Worm (Caenorhabditis elegans) whole organism, early embryonic: ENCODE results near the gene T23C6.4.

ENCODE experiments used
- B0310.2 ChIP-seq: sonication (generic microtip); optimal IDR thresholded peaks from 2 replicates; lab custom pipeline; 2016; ENCODE audit warnings: mild to moderate bottlenecking, missing genetic modification characterization, missing compliant biosample characterization
- ama-1 ChIP-seq: fragments of 150-350 bp; optimal IDR thresholded peaks from 2 replicates; lab custom pipeline; 2014
- ceh-13 ChIP-seq: fragments of 200-800 bp; sonication (Bioruptor generic); optimal IDR thresholded peaks from 2 replicates; lab custom pipeline; 2018; ENCODE audit warnings: mild to moderate bottlenecking, missing genetic modification characterization, missing compliant biosample characterization
- ceh-36 ChIP-seq: sonication (generic microtip); optimal IDR thresholded peaks from 2 replicates; lab custom pipeline; 2016; ENCODE audit warnings: missing genetic modification characterization, inconsistent platforms, missing compliant biosample characterization
- flt-1 ChIP-seq: fragments of 200-800 bp; sonication (Bioruptor generic); IDR thresholded peaks from 2 replicates; pipeline ENCODE4 v1.3.6; 2022; ENCODE audit warnings: missing genetic modification characterization, missing compliant biosample characterization
- hnd-1 ChIP-seq: sonication (generic microtip); optimal IDR thresholded peaks from 2 replicates; lab custom pipeline; 2016; ENCODE audit warnings: missing genetic modification characterization, missing compliant biosample characterization
- scrt-1 ChIP-seq: fragments of 200-800 bp; sonication (Bioruptor generic); IDR thresholded peaks from 2 replicates; pipeline ENCODE4 v1.3.6; 2022; ENCODE audit warnings: missing genetic modification characterization, missing compliant biosample characterization
- tbx-37 ChIP-seq: fragments of 200-800 bp; sonication (Bioruptor generic); conservative IDR thresholded peaks from 2 replicates; pipeline ENCODE4 v1.3.6; 2022; ENCODE audit warnings: missing genetic modification reagents, missing genetic modification characterization, missing compliant biosample characterization
- tra-4 ChIP-seq: sonication (generic microtip); optimal IDR thresholded peaks from 2 replicates; lab custom pipeline; 2017; ENCODE audit warnings: missing genetic modification characterization, missing compliant biosample characterization

ce11 chrX:17100656-17101055 is 49.1 kb downstream of the T23C6.4 start, which contains the start of gene lido-2:
- no peak for TF ChIP-seq ama-1
- TF ChIP-seq ceh-36 (tag; lab: Kevin White, UChicago) = no peak
- no peak for TF ChIP-seq tra-4 (tag; lab: Kevin White, UChicago)
- no peak for TF ChIP-seq flt-1
- no peak for TF ChIP-seq B0310.2
- TF ChIP-seq scrt-1 (GFP tag; lab: Robert Waterston, UW) = no peak
- TF ChIP-seq ceh-13 (GFP tag; lab: Kevin White, UChicago) = no peak
- TF ChIP-seq tbx-37 (GFP tag; lab: Robert Waterston, UW) = no peak
- TF ChIP-seq hnd-1 (tag; lab: Kevin White, UChicago) = no peak
